Fruit fly (Drosophila melanogaster) whole organism, embryonic: ENCODE data around the gene CG4467.

Experiments
- ATbp ChIP-seq: fragments of 200-800 bp; sonication (Bioruptor generic); optimal IDR thresholded peaks from 2 replicates; lab custom pipeline; 2017; ENCODE audit warnings: missing biosample characterization, mild to moderate bottlenecking, missing genetic modification characterization, missing genetic modification reagents
- Asciz ChIP-seq: fragments of 200-800 bp; sonication (Bioruptor generic); optimal IDR thresholded peaks from 2 replicates; lab custom pipeline; 2017; ENCODE audit warnings: missing biosample characterization, mild to moderate bottlenecking, missing genetic modification characterization, missing genetic modification reagents
- Awh ChIP-seq: fragments of 200-800 bp; sonication (Bioruptor generic); IDR thresholded peaks from 2 replicates; pipeline ENCODE4, ENCODE4 v1.3.6; 2022; ENCODE audit warnings: missing biosample characterization, missing genetic modification characterization
- CG10147 ChIP-seq: fragments of 200-800 bp; sonication (Bioruptor generic); optimal IDR thresholded peaks from 2 replicates; lab custom pipeline; 2019; ENCODE audit warnings: missing biosample characterization, mild to moderate bottlenecking, missing genetic modification characterization, moderate library complexity
- CG10209 ChIP-seq: fragments of 200-800 bp; sonication (Bioruptor generic); optimal IDR thresholded peaks from 3 replicates; lab custom pipeline; 2017; ENCODE audit warnings: missing biosample characterization, mild to moderate bottlenecking, missing genetic modification characterization, missing genetic modification reagents
- CG11695 ChIP-seq: fragments of 200-800 bp; sonication (Bioruptor generic); IDR thresholded peaks from 3 replicates; pipeline ENCODE4 v1.3.6; 2022; ENCODE audit warnings: missing biosample characterization, missing genetic modification characterization
- CG12071 ChIP-seq: fragments of 200-800 bp; sonication (Bioruptor generic); optimal IDR thresholded peaks from 3 replicates; lab custom pipeline; 2018; ENCODE audit warnings: missing biosample characterization, mild to moderate bottlenecking, missing genetic modification characterization
- CG12299 ChIP-seq: fragments of 200-800 bp; sonication (Bioruptor generic); optimal IDR thresholded peaks from 2 replicates; lab custom pipeline; 2018; ENCODE audit warnings: missing biosample characterization, mild to moderate bottlenecking, missing genetic modification characterization
- CG1233 ChIP-seq: fragments of 200-800 bp; sonication (Bioruptor generic); optimal IDR thresholded peaks from 4 replicates; lab custom pipeline; 2018; ENCODE audit warnings: missing biosample characterization, mild to moderate bottlenecking, missing genetic modification characterization
- CG12769 ChIP-seq: fragments of 200-800 bp; sonication (Bioruptor generic); optimal IDR thresholded peaks from 2 replicates; lab custom pipeline; 2019; ENCODE audit warnings: missing biosample characterization, mild to moderate bottlenecking, missing genetic modification characterization, moderate library complexity
- CG13123 ChIP-seq: fragments of 200-800 bp; sonication (Bioruptor generic); optimal IDR thresholded peaks from 2 replicates; lab custom pipeline; 2016; ENCODE audit warnings: missing biosample characterization, missing genetic modification characterization
- CG14014 ChIP-seq: fragments of 200-800 bp; sonication (Bioruptor generic); IDR thresholded peaks from 2 replicates; pipeline ENCODE4 v1.3.6; 2022; ENCODE audit warnings: missing biosample characterization, missing genetic modification characterization
- CG14441 ChIP-seq: fragments of 200-800 bp; sonication (Bioruptor generic); IDR thresholded peaks from 2 replicates; pipeline ENCODE4 v1.3.6; 2022; ENCODE audit warnings: missing biosample characterization, missing genetic modification characterization
- CG15073 ChIP-seq: fragments of 200-800 bp; sonication (Bioruptor generic); optimal IDR thresholded peaks from 2 replicates; lab custom pipeline; 2016; ENCODE audit warnings: missing biosample characterization, missing genetic modification characterization
- CG15269 ChIP-seq: fragments of 200-800 bp; sonication (Bioruptor generic); optimal IDR thresholded peaks from 2 replicates; lab custom pipeline; 2018; ENCODE audit warnings: missing biosample characterization, mild to moderate bottlenecking, missing genetic modification characterization, moderate library complexity
- CG18764 ChIP-seq: fragments of 200-800 bp; sonication (Bioruptor generic); optimal IDR thresholded peaks from 3 replicates; lab custom pipeline; 2016; ENCODE audit warnings: missing biosample characterization, missing genetic modification characterization
- CG30403 ChIP-seq: fragments of 200-800 bp; sonication (Bioruptor generic); optimal IDR thresholded peaks from 3 replicates; lab custom pipeline; 2016; ENCODE audit warnings: missing biosample characterization, missing genetic modification characterization
- CG3163 ChIP-seq: fragments of 200-800 bp; sonication (Bioruptor generic); optimal IDR thresholded peaks from 3 replicates; lab custom pipeline; 2016; ENCODE audit warnings: missing biosample characterization, missing genetic modification characterization
- CG3407 ChIP-seq: fragments of 200-800 bp; sonication (Bioruptor generic); optimal IDR thresholded peaks from 2 replicates; lab custom pipeline; 2018; ENCODE audit warnings: missing biosample characterization, mild to moderate bottlenecking, missing genetic modification characterization
- CG3726 ChIP-seq: fragments of 200-800 bp; sonication (Bioruptor generic); IDR thresholded peaks from 3 replicates; pipeline ENCODE4, ENCODE4 v1.3.6; 2022; ENCODE audit warnings: missing biosample characterization, missing genetic modification characterization
- CG5180 ChIP-seq: fragments of 200-800 bp; sonication (Bioruptor generic); optimal IDR thresholded peaks from 3 replicates; lab custom pipeline; 2017; ENCODE audit warnings: missing biosample characterization, missing genetic modification characterization, mild to moderate bottlenecking, moderate library complexity, missing genetic modification reagents
- CG7745 ChIP-seq: fragments of 200-800 bp; sonication (Bioruptor generic); optimal IDR thresholded peaks from 2 replicates; lab custom pipeline; 2018; ENCODE audit warnings: missing biosample characterization, mild to moderate bottlenecking, missing genetic modification characterization, moderate library complexity
- CG8089 ChIP-seq: fragments of 200-800 bp; sonication (Bioruptor generic); optimal IDR thresholded peaks from 3 replicates; lab custom pipeline; 2016; ENCODE audit warnings: missing biosample characterization, missing genetic modification characterization
- CG9817 ChIP-seq: fragments of 200-800 bp; sonication (Bioruptor generic); optimal IDR thresholded peaks from 2 replicates; lab custom pipeline; 2018; ENCODE audit warnings: missing biosample characterization, mild to moderate bottlenecking, missing genetic modification characterization, moderate library complexity
- D19B ChIP-seq: fragments of 200-800 bp; sonication (Bioruptor generic); optimal IDR thresholded peaks from 2 replicates; lab custom pipeline; 2017; ENCODE audit warnings: missing biosample characterization, mild to moderate bottlenecking, missing genetic modification characterization
- Dbx ChIP-seq: fragments of 200-800 bp; sonication (Bioruptor generic); IDR thresholded peaks from 3 replicates; pipeline ENCODE4 v1.3.6; 2022; ENCODE audit warnings: missing biosample characterization, missing genetic modification characterization
- Dll ChIP-seq: fragments of 200-800 bp; sonication (Bioruptor generic); IDR thresholded peaks from 4 replicates; pipeline ENCODE4 v1.3.6; 2022; ENCODE audit warnings: missing biosample characterization, missing genetic modification characterization; ENCODE audit not compliant: partially characterized antibody
- Fer1 ChIP-seq: fragments of 200-800 bp; sonication (Bioruptor generic); optimal IDR thresholded peaks from 2 replicates; lab custom pipeline; 2017; ENCODE audit warnings: missing biosample characterization, mild to moderate bottlenecking, missing genetic modification characterization
- Optix ChIP-seq: fragments of 200-800 bp; sonication (Bioruptor generic); IDR thresholded peaks from 3 replicates; pipeline ENCODE4 v1.3.6; 2022; ENCODE audit warnings: missing biosample characterization, missing genetic modification characterization
- Pdp1 ChIP-seq, 2 experiments: fragments of 200-800 bp; sonication (Bioruptor generic); optimal IDR thresholded peaks; 3 replicates each; lab custom pipeline; 2016; ENCODE audit warnings: missing biosample characterization in 2 of 2, missing genetic modification characterization in 2 of 2, mild to moderate bottlenecking in 1 of 2, moderate library complexity in 1 of 2
- Scr ChIP-seq: fragments of 200-800 bp; sonication (Bioruptor generic); IDR thresholded peaks from 2 replicates; pipeline ENCODE4 v1.3.6; 2022; ENCODE audit warnings: missing biosample characterization, missing genetic modification characterization; ENCODE audit not compliant: partially characterized antibody
- az2 ChIP-seq: fragments of 200-800 bp; sonication (Bioruptor generic); optimal IDR thresholded peaks from 3 replicates; lab custom pipeline; 2016; ENCODE audit warnings: missing biosample characterization, missing genetic modification characterization
- cad ChIP-seq: fragments of >200 bp; optimal IDR thresholded peaks from 2 replicates; lab custom pipeline; 2017; ENCODE audit warnings: missing biosample characterization, missing genetic modification characterization
- cato ChIP-seq: fragments of 200-800 bp; sonication (Bioruptor generic); optimal IDR thresholded peaks from 2 replicates; lab custom pipeline; 2016; ENCODE audit warnings: missing biosample characterization, missing genetic modification characterization, borderline replicate concordance
- exex ChIP-seq: fragments of 200-800 bp; sonication (Bioruptor generic); optimal IDR thresholded peaks from 4 replicates; lab custom pipeline; 2018; ENCODE audit warnings: missing biosample characterization, mild to moderate bottlenecking, missing genetic modification characterization, moderate library complexity
- gcm2 ChIP-seq: fragments of 200-800 bp; sonication (Bioruptor generic); optimal IDR thresholded peaks from 2 replicates; lab custom pipeline; 2016; ENCODE audit warnings: missing biosample characterization, missing genetic modification characterization
- grn ChIP-seq: fragments of 200-800 bp; sonication (Bioruptor generic); optimal IDR thresholded peaks from 3 replicates; lab custom pipeline; 2017; ENCODE audit warnings: missing biosample characterization, missing genetic modification characterization
- ham ChIP-seq: fragments of 200-800 bp; sonication (Bioruptor generic); IDR thresholded peaks from 2 replicates; pipeline ENCODE4 v1.3.6; 2022; ENCODE audit warnings: missing biosample characterization, missing genetic modification characterization
- pb ChIP-seq: fragments of 200-800 bp; sonication (Bioruptor generic); optimal IDR thresholded peaks from 3 replicates; lab custom pipeline; 2016; ENCODE audit warnings: missing biosample characterization, missing genetic modification characterization
- pros ChIP-seq: fragments of 200-800 bp; sonication (Bioruptor generic); optimal IDR thresholded peaks from 3 replicates; lab custom pipeline; 2019; ENCODE audit warnings: missing biosample characterization, mild to moderate bottlenecking, missing genetic modification characterization, moderate library complexity
- repo ChIP-seq: fragments of 200-800 bp; sonication (Bioruptor generic); optimal IDR thresholded peaks from 2 replicates; lab custom pipeline; 2016; ENCODE audit warnings: missing biosample characterization, missing genetic modification characterization
- schlank ChIP-seq: fragments of 200-800 bp; sonication (Bioruptor generic); optimal IDR thresholded peaks from 2 replicates; lab custom pipeline; 2018; ENCODE audit warnings: missing biosample characterization, mild to moderate bottlenecking, missing genetic modification characterization
- sens ChIP-seq: fragments of 200-800 bp; sonication (Bioruptor generic); peaks from one replicate; lab custom pipeline; 2016; ENCODE audit warnings: missing biosample characterization, missing genetic modification characterization
- seq ChIP-seq: fragments of 200-800 bp; sonication (Bioruptor generic); IDR thresholded peaks from 2 replicates; pipeline ENCODE4 v1.3.6; 2022; ENCODE audit warnings: missing biosample characterization, missing genetic modification characterization
- sima ChIP-seq: fragments of 200-800 bp; sonication (Bioruptor generic); optimal IDR thresholded peaks from 2 replicates; lab custom pipeline; 2016; ENCODE audit warnings: missing biosample characterization, missing genetic modification characterization
- ssp ChIP-seq: fragments of 200-800 bp; sonication (Bioruptor generic); IDR thresholded peaks from 2 replicates; pipeline ENCODE4 v1.3.6; 2022; ENCODE audit warnings: missing biosample characterization, missing genetic modification characterization
- sug ChIP-seq: fragments of 200-800 bp; optimal IDR thresholded peaks from 2 replicates; lab custom pipeline; 2019; ENCODE audit warnings: missing biosample characterization, mild to moderate bottlenecking, missing genetic modification characterization, moderate library complexity
- trh ChIP-seq: fragments of 200-800 bp; sonication (Bioruptor generic); optimal IDR thresholded peaks from 2 replicates; lab custom pipeline; 2016; ENCODE audit warnings: missing biosample characterization, missing genetic modification characterization
- ttk ChIP-seq: fragments of 200-800 bp; sonication (Bioruptor generic); IDR thresholded peaks from 2 replicates; pipeline ENCODE4 v2.1.2; 2022; ENCODE audit warnings: missing biosample characterization, missing genetic modification characterization
- twi ChIP-seq: fragments of 200-800 bp; optimal IDR thresholded peaks from 2 replicates; lab custom pipeline; 2019; ENCODE audit warnings: missing biosample characterization, mild to moderate bottlenecking, missing genetic modification characterization, moderate library complexity

Gene CG4467

DNA sequence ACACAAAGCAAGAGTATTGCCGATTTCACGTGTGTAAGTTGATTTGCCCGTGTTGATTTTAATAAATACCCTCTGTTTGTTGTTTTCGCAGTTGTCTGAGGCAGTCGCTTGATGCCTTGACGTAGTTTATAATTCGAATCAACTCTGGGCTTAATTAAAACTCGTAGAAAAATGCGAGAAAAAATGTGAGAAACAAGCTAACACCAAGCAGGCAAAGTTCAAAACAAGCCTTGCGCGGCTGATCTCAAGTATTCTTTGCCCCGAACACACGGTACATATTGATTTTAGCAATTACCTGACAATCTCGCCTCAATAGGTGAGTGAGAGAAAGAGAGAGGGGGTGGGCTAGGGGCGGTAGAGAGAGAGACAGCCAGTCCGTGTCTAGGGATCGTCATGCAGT, 23.4 kb downstream of the CG4467 start (continued):
- no peak for TF ChIP-seq CG5180 (GFP tag; lab: Kevin White, UChicago)
- TF ChIP-seq Dbx (GFP tag; lab: Robert Waterston, UW): peak; percentile 52; the same call in 2 of the 3 replicates
- TF ChIP-seq schlank (tag; lab: Kevin White, UChicago): peak; percentile 74
- peak; percentile 70 for TF ChIP-seq CG12071
- TF ChIP-seq CG13123: no peak
- TF ChIP-seq CG10147 (GFP tag; lab: Kevin White, UChicago): peak; percentile 25
- peak; percentile 6 for TF ChIP-seq CG18764 (GFP tag; lab: Kevin White, UChicago)
- no peak for TF ChIP-seq CG9817 (tag; lab: Kevin White, UChicago)
- no peak for TF ChIP-seq ttk (GFP tag; lab: Robert Waterston, UW)
- TF ChIP-seq seq: peak; percentile 75; the same call in 1 of the 2 replicates
- TF ChIP-seq CG15269 (tag; lab: Kevin White, UChicago): peak; percentile 32
- peak; percentile 56 for TF ChIP-seq ATbp (GFP tag; lab: Kevin White, UChicago)
- TF ChIP-seq Dll (GFP tag; lab: Robert Waterston, UW): no peak
- peak; percentile 35 for TF ChIP-seq repo
- no peak for TF ChIP-seq cato (GFP tag; lab: Kevin White, UChicago)
- TF ChIP-seq CG12299 (tag; lab: Kevin White, UChicago): no peak
- no peak for TF ChIP-seq pb (GFP tag; lab: Kevin White, UChicago)
- no peak for TF ChIP-seq Scr (GFP tag; lab: Robert Waterston, UW)
- TF ChIP-seq CG3726 (GFP tag; lab: Robert Waterston, UW): no peak
- TF ChIP-seq D19B (GFP tag; lab: Kevin White, UChicago): peak; percentile 64
- TF ChIP-seq CG10209 (GFP tag; lab: Kevin White, UChicago): peak; percentile 53
- TF ChIP-seq CG1233: peak; percentile 50
- no peak for TF ChIP-seq Optix (GFP tag; lab: Robert Waterston, UW)
- peak; percentile 57; the same call in 1 of the 2 replicates for TF ChIP-seq CG14014 (GFP tag; lab: Robert Waterston, UW)

DNA sequence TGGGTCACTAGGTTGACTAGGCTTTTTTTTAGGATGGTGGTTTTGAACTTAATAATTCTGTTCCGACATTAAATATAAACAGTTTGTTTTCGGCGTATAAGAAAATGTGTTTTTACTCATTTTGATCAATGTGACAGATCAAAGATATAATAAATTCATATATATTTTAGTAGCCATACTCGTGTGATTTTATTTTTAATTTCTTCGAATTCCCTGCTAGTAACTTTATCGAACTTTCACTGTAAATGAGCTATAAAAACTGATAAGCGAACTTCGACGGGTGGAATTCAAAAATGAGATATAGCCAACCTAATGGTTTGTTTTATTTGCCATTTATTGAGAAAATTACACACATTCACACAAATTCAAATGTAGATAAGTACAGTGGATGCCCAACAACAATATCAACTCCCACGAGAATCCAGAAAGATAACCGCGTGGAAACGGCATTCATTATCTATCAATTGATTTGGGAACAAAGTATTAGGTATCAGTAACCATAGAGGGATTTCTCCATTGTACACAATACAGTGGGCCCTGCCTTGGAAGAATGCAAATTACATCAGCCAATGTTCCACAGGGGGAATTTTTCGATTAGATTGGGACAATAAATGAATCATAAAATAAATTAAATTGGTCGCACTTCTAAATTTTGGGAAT, 25.4 kb downstream of the CG4467 start:
- TF ChIP-seq CG11695 (GFP tag; lab: Robert Waterston, UW) (no peak), grn (peak; percentile 60), ssp (GFP tag; lab: Robert Waterston, UW) (no peak), CG3163 (GFP tag; lab: Kevin White, UChicago) (no peak), cad (GFP tag; lab: Kevin White, UChicago) (no peak), trh (no peak), pros (GFP tag; lab: Kevin White, UChicago) (no peak), ttk (GFP tag; lab: Robert Waterston, UW) (no peak), CG8089 (GFP tag; lab: Kevin White, UChicago) (no peak), sima (GFP tag; lab: Kevin White, UChicago) (no peak), CG14441 (0 out of 2 replicates have a peak, but pooled peaks have one; percentile 28), twi (tag; lab: Kevin White, UChicago) (no peak), exex (tag; lab: Kevin White, UChicago) (peak; percentile 99), Fer1 (GFP tag; lab: Kevin White, UChicago) (no peak), CG3407 (GFP tag; lab: Kevin White, UChicago) (no peak), gcm2 (GFP tag; lab: Kevin White, UChicago) (no peak), sug (peak; percentile 76), Awh (GFP tag; lab: Robert Waterston, UW) (no peak), ham (GFP tag; lab: Robert Waterston, UW) (no peak), CG7745 (no peak), az2 (GFP tag; lab: Kevin White, UChicago) (no peak), CG12769 (tag; lab: Kevin White, UChicago) (peak; percentile 80), Pdp1 (GFP tag; optimal IDR thresholded peaks at IDR 0.05; lab: Kevin White, UChicago) (peak in 1 of 2 experiments; percentile 14), CG15073 (GFP tag; lab: Kevin White, UChicago) (no peak), CG30403 (no peak), Asciz (GFP tag; lab: Kevin White, UChicago) (peak; percentile 16), sens (GFP tag; lab: Kevin White, UChicago) (peak; percentile 67)
